Worm (Caenorhabditis elegans): ENCODE data around the gene ZC449.5.

DNA sequence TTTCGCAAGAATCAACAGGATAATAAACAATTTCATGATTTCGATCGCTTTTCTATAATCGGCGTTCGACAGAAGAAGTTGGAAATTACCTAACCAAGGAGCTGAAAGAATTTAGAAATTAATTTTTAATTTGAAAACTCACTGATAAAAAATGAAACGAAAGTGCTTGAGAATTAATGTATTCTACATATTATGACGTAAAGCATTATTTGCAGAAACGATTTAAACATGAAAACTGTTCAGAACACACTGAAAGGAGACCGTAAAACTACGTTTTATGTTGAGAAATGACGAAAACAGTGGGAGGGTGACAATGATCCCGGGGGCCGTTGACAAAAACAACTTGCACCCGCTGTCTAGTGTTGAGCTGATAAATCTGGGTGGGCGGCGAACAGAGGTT is at the start of gene ZC449.5:
- TF ChIP-seq flt-1 (GFP tag; IDR thresholded peaks at IDR 0.05) (no peak), ets-7 (tag; optimal IDR thresholded peaks at IDR 0.05) (no peak), hmbx-1 (tag; optimal IDR thresholded peaks at IDR 0.05) (no peak), B0310.2 (tag; optimal IDR thresholded peaks at IDR 0.05) (no peak), ama-1 (optimal IDR thresholded peaks at IDR 0.05) (no peak), F13C5.2 (tag; optimal IDR thresholded peaks at IDR 0.05) (no peak), tra-4 (tag; optimal IDR thresholded peaks at IDR 0.05) (no peak), ceh-13 (GFP tag; optimal IDR thresholded peaks at IDR 0.05) (no peak), tbx-37 (GFP tag; conservative IDR thresholded peaks at IDR 0.05) (no peak), hnd-1 (tag; optimal IDR thresholded peaks at IDR 0.05) (no peak), sea-1 (GFP tag; conservative IDR thresholded peaks at IDR 0.05) (no peak), tbx-11 (GFP tag; IDR thresholded peaks at IDR 0.05) (no peak)
